Fruit fly (Drosophila melanogaster): Measurements from ENCODE around the gene CG10738.

CG10738 gene

dm6 chr3L:13494363-13495015, 43.9 kb downstream of the CG10738 start:
- TF ChIP-seq Eip78C (GFP tag) = peak; percentile 88
- TF ChIP-seq CG4318 (GFP tag; optimal IDR thresholded peaks at IDR 0.05) = no peak
- TF ChIP-seq fkh (GFP tag; optimal IDR thresholded peaks at IDR 0.05) = no peak
- peak; percentile 59 for TF ChIP-seq CG3919 (GFP tag; optimal IDR thresholded peaks at IDR 0.05)
- no peak for TF ChIP-seq CG10631 (GFP tag; optimal IDR thresholded peaks at IDR 0.05)
- peak; percentile 68 for TF ChIP-seq eg (GFP tag; IDR thresholded peaks at IDR 0.05)
- TF ChIP-seq svp (GFP tag) = peak; percentile 85
- no peak for TF ChIP-seq cyc (GFP tag; optimal IDR thresholded peaks at IDR 0.05)
- TF ChIP-seq CG31627 (GFP tag; optimal IDR thresholded peaks at IDR 0.05) = no peak
- TF ChIP-seq CG8319 (GFP tag; optimal IDR thresholded peaks at IDR 0.05) = no peak
- no peak for TF ChIP-seq Smox (GFP tag; optimal IDR thresholded peaks at IDR 0.05)
- TF ChIP-seq acj6 (GFP tag; optimal IDR thresholded peaks at IDR 0.05) = peak; percentile 9
- TF ChIP-seq CG11762 (GFP tag; optimal IDR thresholded peaks at IDR 0.05; ENCODE audit: insufficient read depth) = peak; percentile 51
- peak; percentile 62 for TF ChIP-seq CG6854 (GFP tag; optimal IDR thresholded peaks at IDR 0.05)
- peak; percentile 67 for TF ChIP-seq CG15336 (GFP tag; IDR thresholded peaks at IDR 0.05)
- TF ChIP-seq Hr4 (GFP tag; optimal IDR thresholded peaks at IDR 0.05) = no peak
- no peak for TF ChIP-seq Hr38 (GFP tag; optimal IDR thresholded peaks at IDR 0.05)
- peak; percentile 32 for TF ChIP-seq Blimp-1 (GFP tag; optimal IDR thresholded peaks at IDR 0.05)
- no peak for TF ChIP-seq Ets21C (GFP tag; optimal IDR thresholded peaks at IDR 0.05)
- peak; percentile 33 for TF ChIP-seq achi (GFP tag; optimal IDR thresholded peaks at IDR 0.05)
- TF ChIP-seq OdsH (GFP tag; optimal IDR thresholded peaks at IDR 0.05) = peak; percentile 42
- no peak for TF ChIP-seq CG11902 (GFP tag; optimal IDR thresholded peaks at IDR 0.05)
- TF ChIP-seq esn (GFP tag; optimal IDR thresholded peaks at IDR 0.05) = peak; percentile 56
- peak; percentile 5 for TF ChIP-seq CG16779 (tag; optimal IDR thresholded peaks at IDR 0.05)
- no peak for TF ChIP-seq CG3032 (tag; optimal IDR thresholded peaks at IDR 0.05)
- TF ChIP-seq dac (GFP tag; optimal IDR thresholded peaks at IDR 0.05) = no peak
- TF ChIP-seq CG34406 (GFP tag; optimal IDR thresholded peaks at IDR 0.05) = peak; percentile 68
- peak; percentile 31 for TF ChIP-seq topi (GFP tag; optimal IDR thresholded peaks at IDR 0.05)
- TF ChIP-seq vri (GFP tag; optimal IDR thresholded peaks at IDR 0.05) = peak; percentile 75
- peak; percentile 57 for TF ChIP-seq CG7368 (GFP tag; optimal IDR thresholded peaks at IDR 0.05)
- peak; percentile 72 for TF ChIP-seq net (GFP tag; optimal IDR thresholded peaks at IDR 0.05)
- TF ChIP-seq Lpt (GFP tag; optimal IDR thresholded peaks at IDR 0.05) = peak; percentile 55
- peak; percentile 10 for TF ChIP-seq fd59A (GFP tag; optimal IDR thresholded peaks at IDR 0.05)
- TF ChIP-seq CG11294 (GFP tag; IDR thresholded peaks at IDR 0.05) = no peak
- peak in 1 of 2 experiments; percentile 14 for TF ChIP-seq salr (GFP tag; optimal IDR thresholded peaks at IDR 0.05)
- TF ChIP-seq CG6808 (GFP tag; optimal IDR thresholded peaks at IDR 0.05) = peak; percentile 79
- no peak for TF ChIP-seq CG32006 (GFP tag; optimal IDR thresholded peaks at IDR 0.05)
- TF ChIP-seq ss (GFP tag; optimal IDR thresholded peaks at IDR 0.05) = peak; percentile 88 to 89
- no peak for TF ChIP-seq CG6276 (GFP tag; optimal IDR thresholded peaks at IDR 0.05)
- peak; percentile 14 for TF ChIP-seq Eip75B (GFP tag; optimal IDR thresholded peaks at IDR 0.05)
- TF ChIP-seq CG1621 (tag; optimal IDR thresholded peaks at IDR 0.05) = peak; percentile 48
- peak; percentile 49 for TF ChIP-seq fd85E (GFP tag; optimal IDR thresholded peaks at IDR 0.05)
- TF ChIP-seq spab (GFP tag; optimal IDR thresholded peaks at IDR 0.05) = peak; percentile 72
- TF ChIP-seq Met (GFP tag; optimal IDR thresholded peaks at IDR 0.05) = peak; percentile 20
- TF ChIP-seq CG9139 (GFP tag; optimal IDR thresholded peaks at IDR 0.05) = peak; percentile 88
- TF ChIP-seq Hr39 (GFP tag; optimal IDR thresholded peaks at IDR 0.05) = no peak
- TF ChIP-seq Sox102F (GFP tag; optimal IDR thresholded peaks at IDR 0.05) = peak; percentile 72
- peak; percentile 46 for TF ChIP-seq CG10669 (GFP tag; optimal IDR thresholded peaks at IDR 0.05)
- peak; percentile 63 for TF ChIP-seq CG8632 (GFP tag; optimal IDR thresholded peaks at IDR 0.05)
- TF ChIP-seq lz (GFP tag; optimal IDR thresholded peaks at IDR 0.05) = no peak
- TF ChIP-seq Gug (GFP tag; IDR thresholded peaks at IDR 0.05) = no peak
- TF ChIP-seq pdm3 (GFP tag; optimal IDR thresholded peaks at IDR 0.05) = peak; percentile 39
